Worm (Caenorhabditis elegans) whole organism, midembryonic: Measurements from ENCODE around the gene F38A1.8.
"Not testable (repeated sequence)": the region's sequence is repeated elsewhere in the genome, so short reads cannot be mapped to it uniquely, and the experiment has no call there.

Experiments
- T22C8.4 ChIP-seq: fragments of 200-800 bp; sonication (Bioruptor generic); IDR thresholded peaks from 2 replicates; pipeline ENCODE4 v1.3.6; 2022; ENCODE audit warnings: missing genetic modification characterization, missing compliant biosample characterization
- cog-1 ChIP-seq: sonication (generic microtip); optimal IDR thresholded peaks from 2 replicates; lab custom pipeline; 2016; ENCODE audit warnings: missing genetic modification characterization, missing compliant biosample characterization
- flt-1 ChIP-seq: fragments of 200-800 bp; sonication (Bioruptor generic); IDR thresholded peaks from 2 replicates; pipeline ENCODE4 v1.3.6; 2022; ENCODE audit warnings: missing genetic modification characterization, missing compliant biosample characterization
- klf-2 ChIP-seq: fragments of 200-800 bp; sonication (Bioruptor generic); conservative IDR thresholded peaks from 2 replicates; pipeline ENCODE4 v1.3.6; 2022; ENCODE audit warnings: missing genetic modification reagents, missing genetic modification characterization, missing compliant biosample characterization
- med-1 ChIP-seq: sonication (generic microtip); optimal IDR thresholded peaks from 2 replicates; lab custom pipeline; 2017; ENCODE audit warnings: missing genetic modification characterization, mild to moderate bottlenecking, missing compliant biosample characterization, antibody characterized with exemption, missing genetic modification reagents; ENCODE audit not compliant: insufficient read depth
- ref-1 ChIP-seq: fragments of 200-800 bp; sonication (Bioruptor generic); conservative IDR thresholded peaks from 2 replicates; pipeline ENCODE4 v1.3.6; 2022; ENCODE audit warnings: missing genetic modification reagents, missing genetic modification characterization, missing compliant biosample characterization
- tab-1 ChIP-seq: fragments of 200-800 bp; sonication (Bioruptor generic); IDR thresholded peaks from 2 replicates; pipeline ENCODE4 v1.3.6; 2022; ENCODE audit warnings: missing genetic modification characterization, missing compliant biosample characterization
- ztf-23 ChIP-seq: fragments of 200-800 bp; sonication (Bioruptor generic); IDR thresholded peaks from 2 replicates; pipeline ENCODE4 v1.3.6; 2022; ENCODE audit warnings: missing genetic modification reagents, missing genetic modification characterization, missing compliant biosample characterization
- ztf-29 ChIP-seq: fragments of 200-800 bp; sonication (Bioruptor generic); IDR thresholded peaks from 2 replicates; pipeline ENCODE4 v1.3.6; 2022; ENCODE audit warnings: missing genetic modification reagents, missing genetic modification characterization, missing compliant biosample characterization

Gene F38A1.8

DNA sequence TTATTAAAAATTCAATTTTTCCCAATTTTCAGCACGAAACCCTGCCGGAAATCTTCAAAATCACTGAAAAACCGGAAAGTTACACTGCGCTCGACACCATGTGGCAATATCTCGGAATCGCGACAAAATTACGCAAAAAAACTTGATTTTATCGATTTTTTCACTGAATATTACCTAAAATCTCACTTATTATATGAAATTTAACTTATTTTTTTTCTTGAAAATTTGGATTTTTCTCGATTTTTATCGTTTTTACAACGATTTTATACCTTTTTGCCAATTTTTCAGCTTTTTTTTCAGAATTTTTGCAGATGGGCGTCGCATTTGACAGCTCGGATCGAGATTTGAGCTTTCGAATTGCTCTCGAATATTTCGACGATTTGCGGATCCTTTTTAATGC, 46.9 kb downstream of the F38A1.8 start, which contains the start of gene spl-3:
TSS of gene spl-3 (plus strand) at position 301 of the 400 bp plus-strand sequence.
- no peak for TF ChIP-seq tab-1
- TF ChIP-seq cog-1 (tag; lab: Kevin White, UChicago): no peak
- TF ChIP-seq klf-2 (GFP tag; lab: Robert Waterston, UW): no peak
- TF ChIP-seq med-1 (GFP tag; lab: Kevin White, UChicago): no peak
- no peak for TF ChIP-seq ztf-23
- TF ChIP-seq T22C8.4 (GFP tag; lab: Robert Waterston, UW): no peak
- no peak for TF ChIP-seq ztf-29 (GFP tag; lab: Robert Waterston, UW)
- no peak for TF ChIP-seq flt-1 (GFP tag; lab: Robert Waterston, UW)
- TF ChIP-seq ref-1 (GFP tag; lab: Robert Waterston, UW): no peak

DNA sequence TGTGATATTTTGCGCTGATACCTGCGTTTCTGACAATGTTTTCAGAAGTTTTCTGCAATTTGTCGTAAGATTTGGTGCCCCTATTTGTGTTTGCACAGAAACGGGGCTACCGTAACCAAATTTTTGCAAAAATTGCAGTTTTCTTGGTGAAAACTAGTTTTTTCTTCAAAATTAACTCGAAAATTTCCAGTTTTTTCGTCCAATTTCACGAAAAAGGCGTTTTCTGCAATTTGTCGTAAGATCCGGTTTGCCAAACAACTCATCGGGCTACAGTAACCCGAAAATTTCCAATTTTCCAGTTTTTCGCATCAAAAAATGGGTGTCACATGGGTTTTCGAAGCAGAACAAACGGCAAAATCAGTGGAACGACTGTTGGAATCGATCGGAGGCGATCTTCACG, 52.1 kb downstream of the F38A1.8 start, which contains the start of gene mdt-20:
TSS of gene mdt-20 (plus strand) at position 301 of the 400 bp plus-strand sequence.
- TF ChIP-seq cog-1 (tag; lab: Kevin White, UChicago); ref-1 (GFP tag; lab: Robert Waterston, UW); T22C8.4 (GFP tag; lab: Robert Waterston, UW): not testable (repeated sequence)
